Worm (Caenorhabditis elegans) whole organism, young adult: ENCODE data around the gene C18A3.10.

Experiments
- F57A8.1 ChIP-seq: fragments of 200-800 bp; sonication (Bioruptor generic); optimal IDR thresholded peaks from 2 replicates; lab custom pipeline; 2018; ENCODE audit warnings: mild to moderate bottlenecking, missing genetic modification characterization, moderate library complexity, missing compliant biosample characterization
- die-1 ChIP-seq: sonication (generic microtip); optimal IDR thresholded peaks from 2 replicates; lab custom pipeline; 2016; ENCODE audit warnings: missing genotype, mild to moderate bottlenecking, missing genetic modification characterization, missing compliant biosample characterization
- efl-1 ChIP-seq: fragments of 150-350 bp; optimal IDR thresholded peaks from 2 replicates; lab custom pipeline; 2014; ENCODE audit warnings: missing biosample characterization, missing genetic modification reagents, missing genetic modification characterization
- lsy-27 ChIP-seq: sonication (generic microtip); optimal IDR thresholded peaks from 2 replicates; lab custom pipeline; 2017; ENCODE audit warnings: missing genetic modification characterization, mild to moderate bottlenecking, missing compliant biosample characterization, antibody characterized with exemption, missing genotype, borderline replicate concordance; ENCODE audit not compliant: insufficient read depth
- pha-4 ChIP-seq: fragments of 150-350 bp; sonication (generic microtip); optimal IDR thresholded peaks from 2 replicates; lab custom pipeline; 2014; ENCODE audit warnings: missing biosample characterization, missing genetic modification reagents, missing genetic modification characterization
- snpc-1.1 ChIP-seq: sonication (generic microtip); optimal IDR thresholded peaks from 2 replicates; lab custom pipeline; 2017; ENCODE audit warnings: missing genetic modification characterization, mild to moderate bottlenecking, missing compliant biosample characterization, antibody characterized with exemption, moderate library complexity, missing genotype, missing genetic modification reagents; ENCODE audit not compliant: insufficient read depth
- unc-62 ChIP-seq: fragments of 150-350 bp; optimal IDR thresholded peaks from 2 replicates; lab custom pipeline; 2014; ENCODE audit warnings: missing biosample characterization, missing genetic modification reagents, missing genetic modification characterization
- ztf-28 ChIP-seq: fragments of 200-800 bp; sonication (Bioruptor generic); IDR thresholded peaks from 2 replicates; pipeline ENCODE4 v1.3.6; 2022; ENCODE audit warnings: missing genetic modification reagents, missing genetic modification characterization, missing compliant biosample characterization

- TF ChIP-seq die-1 (tag; lab: Kevin White, UChicago), result no peak
- no peak for TF ChIP-seq F57A8.1 (GFP tag; lab: Kevin White, UChicago)
- TF ChIP-seq snpc-1.1 (tag; lab: Kevin White, UChicago), result no peak
- no peak for TF ChIP-seq efl-1 (GFP tag; lab: Kevin White, UChicago)
- no peak for TF ChIP-seq unc-62 (GFP tag; lab: Kevin White, UChicago)
- no peak for TF ChIP-seq ztf-28 (GFP tag; lab: Robert Waterston, UW)
- TF ChIP-seq pha-4 (tag; lab: Kevin White, UChicago), result no peak
- no peak for TF ChIP-seq lsy-27
Measured at ce11 chrII:5749733-5750238, 34.1 kb upstream of the C18A3.10 start, which contains the start of gene ifb-2.
